Worm (Caenorhabditis elegans) whole organism, midembryonic: ENCODE results near the gene chil-25.

ENCODE experiments used
- T22C8.4 ChIP-seq: fragments of 200-800 bp; sonication (Bioruptor generic); IDR thresholded peaks from 2 replicates; pipeline ENCODE4 v1.3.6; 2022; ENCODE audit warnings: missing genetic modification characterization, missing compliant biosample characterization
- cog-1 ChIP-seq: sonication (generic microtip); optimal IDR thresholded peaks from 2 replicates; lab custom pipeline; 2016; ENCODE audit warnings: missing genetic modification characterization, missing compliant biosample characterization
- flt-1 ChIP-seq: fragments of 200-800 bp; sonication (Bioruptor generic); IDR thresholded peaks from 2 replicates; pipeline ENCODE4 v1.3.6; 2022; ENCODE audit warnings: missing genetic modification characterization, missing compliant biosample characterization
- klf-2 ChIP-seq: fragments of 200-800 bp; sonication (Bioruptor generic); conservative IDR thresholded peaks from 2 replicates; pipeline ENCODE4 v1.3.6; 2022; ENCODE audit warnings: missing genetic modification reagents, missing genetic modification characterization, missing compliant biosample characterization
- med-1 ChIP-seq: sonication (generic microtip); optimal IDR thresholded peaks from 2 replicates; lab custom pipeline; 2017; ENCODE audit warnings: missing genetic modification characterization, mild to moderate bottlenecking, missing compliant biosample characterization, antibody characterized with exemption, missing genetic modification reagents; ENCODE audit not compliant: insufficient read depth
- ref-1 ChIP-seq: fragments of 200-800 bp; sonication (Bioruptor generic); conservative IDR thresholded peaks from 2 replicates; pipeline ENCODE4 v1.3.6; 2022; ENCODE audit warnings: missing genetic modification reagents, missing genetic modification characterization, missing compliant biosample characterization
- tab-1 ChIP-seq: fragments of 200-800 bp; sonication (Bioruptor generic); IDR thresholded peaks from 2 replicates; pipeline ENCODE4 v1.3.6; 2022; ENCODE audit warnings: missing genetic modification characterization, missing compliant biosample characterization
- ztf-23 ChIP-seq: fragments of 200-800 bp; sonication (Bioruptor generic); IDR thresholded peaks from 2 replicates; pipeline ENCODE4 v1.3.6; 2022; ENCODE audit warnings: missing genetic modification reagents, missing genetic modification characterization, missing compliant biosample characterization
- ztf-29 ChIP-seq: fragments of 200-800 bp; sonication (Bioruptor generic); IDR thresholded peaks from 2 replicates; pipeline ENCODE4 v1.3.6; 2022; ENCODE audit warnings: missing genetic modification reagents, missing genetic modification characterization, missing compliant biosample characterization

chil-25 gene

ce11 chrII:9433609-9434008 is 40.7 kb downstream of the chil-25 start, which contains the start of gene kin-15:
Gene kin-15, minus strand, starts transcription at chrII:9433709.
- TF ChIP-seq ztf-23 (GFP tag; lab: Robert Waterston, UW) (no peak), tab-1 (no peak), ztf-29 (GFP tag; lab: Robert Waterston, UW) (no peak), flt-1 (GFP tag; lab: Robert Waterston, UW) (no peak), T22C8.4 (no peak), klf-2 (GFP tag; lab: Robert Waterston, UW) (no peak), med-1 (GFP tag; lab: Kevin White, UChicago) (no peak), ref-1 (no peak), cog-1 (no peak)

DNA sequence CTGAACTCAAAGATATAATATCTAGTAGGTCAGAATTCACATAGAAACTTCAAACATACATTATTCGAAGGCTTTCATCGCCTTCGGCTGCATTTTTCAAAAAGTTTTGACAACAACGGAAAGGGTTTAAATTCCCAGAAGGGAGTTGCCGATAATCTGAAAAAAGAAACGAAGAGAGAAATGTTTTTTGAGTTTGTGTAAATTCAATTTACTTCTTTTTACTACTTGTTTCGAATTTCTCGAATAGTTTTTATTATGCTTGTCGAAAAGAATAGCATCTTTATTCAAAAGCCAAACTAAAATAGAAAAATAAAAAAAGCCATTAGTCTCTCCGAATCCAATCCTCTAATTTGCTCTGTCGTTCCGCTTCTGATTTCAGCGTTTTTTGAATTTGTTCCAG is 43.1 kb downstream of the chil-25 start:
- TF ChIP-seq ztf-23 (GFP tag; lab: Robert Waterston, UW) (no peak), klf-2 (GFP tag; lab: Robert Waterston, UW) (no peak), cog-1 (no peak), tab-1 (no peak), ztf-29 (GFP tag; lab: Robert Waterston, UW) (no peak), flt-1 (GFP tag; lab: Robert Waterston, UW) (no peak), med-1 (GFP tag; lab: Kevin White, UChicago) (no peak), T22C8.4 (no peak), ref-1 (no peak)

DNA sequence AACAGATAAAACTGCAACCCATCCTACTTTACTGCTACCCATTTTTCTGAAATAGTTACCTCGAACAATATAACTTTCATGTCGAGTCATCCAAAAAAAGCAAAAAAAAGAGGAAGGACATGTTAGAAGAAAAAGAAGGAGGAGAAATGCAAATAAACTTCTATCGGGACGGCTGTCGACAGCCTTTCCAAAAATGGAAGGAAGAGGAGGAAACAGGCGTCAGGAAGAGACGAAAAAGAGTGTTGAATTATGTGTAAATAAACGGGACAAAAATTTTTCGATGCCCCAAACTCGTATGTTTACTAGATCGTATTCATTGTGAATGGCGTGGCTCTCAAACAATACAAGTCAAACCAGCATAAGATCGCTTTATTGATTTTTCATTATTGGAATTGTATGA is 46.6 kb downstream of the chil-25 start, which contains the start of gene M176.5:
Gene M176.5 (minus strand): TSS at position 101 of the 400 bp plus-strand sequence.
- no peak for TF ChIP-seq cog-1
- no peak for TF ChIP-seq klf-2 (GFP tag; lab: Robert Waterston, UW)
- TF ChIP-seq flt-1 (GFP tag; lab: Robert Waterston, UW) = no peak
- no peak for TF ChIP-seq ztf-29 (GFP tag; lab: Robert Waterston, UW)
- no peak for TF ChIP-seq tab-1
- TF ChIP-seq ref-1 = no peak
- no peak for TF ChIP-seq T22C8.4
- TF ChIP-seq med-1 (GFP tag; lab: Kevin White, UChicago) = no peak
- TF ChIP-seq ztf-23 (GFP tag; lab: Robert Waterston, UW) = no peak

ce11 chrII:9426076-9426475 is 48.2 kb downstream of the chil-25 start, which contains the start of gene M176.10:
Gene M176.10, minus strand, starts transcription at chrII:9426176.
- no peak for TF ChIP-seq ztf-23 (GFP tag; lab: Robert Waterston, UW)
- TF ChIP-seq ref-1 = no peak
- no peak for TF ChIP-seq flt-1 (GFP tag; lab: Robert Waterston, UW)
- no peak for TF ChIP-seq cog-1
- no peak for TF ChIP-seq ztf-29 (GFP tag; lab: Robert Waterston, UW)
- TF ChIP-seq med-1 (GFP tag; lab: Kevin White, UChicago) = no peak
- TF ChIP-seq klf-2 (GFP tag; lab: Robert Waterston, UW) = no peak
- no peak for TF ChIP-seq T22C8.4
- no peak for TF ChIP-seq tab-1
